Fruit fly (Drosophila melanogaster): Measurements from ENCODE around the gene CG12259.

Gene CG12259

dm6 chr3R:27953890-27954289, 33.0 kb upstream of the CG12259 start, which contains the start of gene CG4951 (continued):
- no peak for TF ChIP-seq Xrp1 (GFP tag; IDR thresholded peaks at IDR 0.05)
- no peak for TF ChIP-seq CG9727 (GFP tag; optimal IDR thresholded peaks at IDR 0.05)
- no peak for TF ChIP-seq CG3065 (GFP tag; optimal IDR thresholded peaks at IDR 0.05)
- peak; percentile 36; the same call in 1 of the 3 replicates for TF ChIP-seq vnd (GFP tag; IDR thresholded peaks at IDR 0.05; ENCODE audit: partially characterized antibody)
- TF ChIP-seq CG17385 (GFP tag; optimal IDR thresholded peaks at IDR 0.05) = no peak
- TF ChIP-seq hbn (GFP tag; IDR thresholded peaks at IDR 0.05; ENCODE audit: partially characterized antibody) = peak; percentile 49; the same call in 1 of the 2 replicates
- TF ChIP-seq CG12659 (GFP tag; optimal IDR thresholded peaks at IDR 0.05) = peak; percentile 2
- peak; percentile 34; the same call in 1 of the 2 replicates for TF ChIP-seq vvl (GFP tag; IDR thresholded peaks at IDR 0.05)
- 0 out of 3 replicates have a peak, but pooled peaks have one; percentile 27 for TF ChIP-seq mld (GFP tag; IDR thresholded peaks at IDR 0.05; ENCODE audit: partially characterized antibody)
- no peak for TF ChIP-seq abd-A (tag; optimal IDR thresholded peaks at IDR 0.05)
- peak; percentile 97 for TF ChIP-seq E2f2 (GFP tag; IDR thresholded peaks at IDR 0.05)
- peak; percentile 53; the same call in 2 of the 3 replicates for TF ChIP-seq CG14860 (GFP tag; IDR thresholded peaks at IDR 0.05; ENCODE audit: partially characterized antibody)
- TF ChIP-seq CG11560 (tag; IDR thresholded peaks at IDR 0.05) = peak; percentile 45; the same call in 1 of the 3 replicates
- peak; percentile 82 for TF ChIP-seq Med (GFP tag)
- TF ChIP-seq B-H1 (GFP tag; IDR thresholded peaks at IDR 0.05) = no peak
- 0 out of 3 replicates have a peak, but pooled peaks have one; percentile 28 for TF ChIP-seq Opbp (GFP tag; IDR thresholded peaks at IDR 0.05; ENCODE audit: partially characterized antibody)
- peak; percentile 75 for TF ChIP-seq HLH4C (GFP tag; IDR thresholded peaks at IDR 0.05; ENCODE audit: partially characterized antibody)
- no peak for TF ChIP-seq nom (GFP tag; optimal IDR thresholded peaks at IDR 0.05)
- no peak for TF ChIP-seq CG1024 (GFP tag; IDR thresholded peaks at IDR 0.05)
- TF ChIP-seq CG6854 (GFP tag; optimal IDR thresholded peaks at IDR 0.05) = no peak
- no peak for TF ChIP-seq CG8924 (tag; optimal IDR thresholded peaks at IDR 0.05)
- TF ChIP-seq crc (GFP tag; optimal IDR thresholded peaks at IDR 0.05) = no peak
- TF ChIP-seq CG3847 (GFP tag; IDR thresholded peaks at IDR 0.05) = peak; percentile 56
- no peak; the same call in 1 of the 2 replicates for TF ChIP-seq sna (GFP tag; IDR thresholded peaks at IDR 0.05; ENCODE audit: partially characterized antibody)
- TF ChIP-seq amos (GFP tag; IDR thresholded peaks at IDR 0.05; ENCODE audit: partially characterized antibody) = peak; percentile 59; the same call in 1 of the 2 replicates
- no peak for TF ChIP-seq CoRest (tag; optimal IDR thresholded peaks at IDR 0.05)
- peak; percentile 60 for TF ChIP-seq Scr (GFP tag; IDR thresholded peaks at IDR 0.05; ENCODE audit: partially characterized antibody)
- peak; percentile 63 for TF ChIP-seq phol (tag; optimal IDR thresholded peaks at IDR 0.05)
- peak; percentile 13 for TF ChIP-seq zen (tag; optimal IDR thresholded peaks at IDR 0.05)
- peak; percentile 63; the same call in 1 of the 2 replicates for TF ChIP-seq bbx (GFP tag; IDR thresholded peaks at IDR 0.05; ENCODE audit: partially characterized antibody)
- TF ChIP-seq nerfin-1 (tag; optimal IDR thresholded peaks at IDR 0.05) = peak; percentile 19
- no peak for TF ChIP-seq CG12236 (GFP tag; optimal IDR thresholded peaks at IDR 0.05)
- peak; percentile 36 for TF ChIP-seq bigmax (GFP tag; optimal IDR thresholded peaks at IDR 0.05)
- TF ChIP-seq CG10959 (GFP tag; IDR thresholded peaks at IDR 0.05) = no peak
- TF ChIP-seq NFAT (GFP tag; IDR thresholded peaks at IDR 0.05) = no peak
- peak; percentile 96 for TF ChIP-seq Dp (GFP tag; optimal IDR thresholded peaks at IDR 0.05)
- TF ChIP-seq CG32532 (GFP tag; IDR thresholded peaks at IDR 0.05) = no peak
- TF ChIP-seq CG7271 (tag; optimal IDR thresholded peaks at IDR 0.05) = no peak
- peak; percentile 61 for TF ChIP-seq Bgb (GFP tag; IDR thresholded peaks at IDR 0.05; ENCODE audit: partially characterized antibody)
- TF ChIP-seq H15 (GFP tag; IDR thresholded peaks at IDR 0.05) = no peak
- no peak for TF ChIP-seq Poxn (GFP tag; IDR thresholded peaks at IDR 0.05)
- TF ChIP-seq kah (GFP tag; optimal IDR thresholded peaks at IDR 0.05) = no peak
- no peak for TF ChIP-seq sens (GFP tag)
- no peak for TF ChIP-seq wor (GFP tag; IDR thresholded peaks at IDR 0.05)
- peak; percentile 34 for TF ChIP-seq Myb (GFP tag; optimal IDR thresholded peaks at IDR 0.05)
- TF ChIP-seq Hand (GFP tag; optimal IDR thresholded peaks at IDR 0.05) = no peak
- peak; percentile 95 for TF ChIP-seq CG9797 (GFP tag; optimal IDR thresholded peaks at IDR 0.05)
- peak; percentile 63 for TF ChIP-seq zen2 (GFP tag; IDR thresholded peaks at IDR 0.05; ENCODE audit: partially characterized antibody)
- peak; percentile 62 for TF ChIP-seq Sin3A (optimal IDR thresholded peaks at IDR 0.05)

Measured in whole organism, embryonic.